Fruit fly (Drosophila melanogaster) whole organism, embryonic: ENCODE results near the gene Vps39.

Experiments used
- B-H1 ChIP-seq: fragments of 200-800 bp; sonication (Bioruptor generic); IDR thresholded peaks from 3 replicates; pipeline ENCODE4 v1.3.6; 2022; ENCODE audit warnings: missing biosample characterization, missing genetic modification characterization
- CG10274 ChIP-seq: fragments of 200-800 bp; sonication (Bioruptor generic); optimal IDR thresholded peaks from 3 replicates; lab custom pipeline; 2017; ENCODE audit warnings: missing biosample characterization, mild to moderate bottlenecking, missing genetic modification characterization
- CG10543 ChIP-seq: fragments of 200-800 bp; sonication (Bioruptor generic); optimal IDR thresholded peaks from 3 replicates; lab custom pipeline; 2017; ENCODE audit warnings: missing biosample characterization, mild to moderate bottlenecking, missing genetic modification characterization, moderate library complexity
- CG10565 ChIP-seq: fragments of 200-800 bp; sonication (Bioruptor generic); optimal IDR thresholded peaks from 3 replicates; lab custom pipeline; 2016; ENCODE audit warnings: missing biosample characterization, mild to moderate bottlenecking, missing genetic modification characterization
- CG10979 ChIP-seq: fragments of 200-800 bp; sonication (Bioruptor generic); optimal IDR thresholded peaks from 2 replicates; lab custom pipeline; 2018; ENCODE audit warnings: missing biosample characterization, mild to moderate bottlenecking, missing genetic modification characterization, moderate library complexity
- CG11504 ChIP-seq: fragments of 200-800 bp; sonication (Bioruptor generic); optimal IDR thresholded peaks from 3 replicates; lab custom pipeline; 2019; ENCODE audit warnings: missing biosample characterization, mild to moderate bottlenecking, missing genetic modification characterization, moderate library complexity
- CG13424 ChIP-seq: fragments of 200-800 bp; sonication (Bioruptor generic); optimal IDR thresholded peaks from 2 replicates; lab custom pipeline; 2019; ENCODE audit warnings: missing biosample characterization, mild to moderate bottlenecking, missing genetic modification characterization, moderate library complexity
- CG1647 ChIP-seq: fragments of 200-800 bp; sonication (Bioruptor generic); optimal IDR thresholded peaks from 3 replicates; lab custom pipeline; 2016; ENCODE audit warnings: missing biosample characterization, missing genetic modification characterization
- CG17829 ChIP-seq: fragments of 200-800 bp; optimal IDR thresholded peaks from 2 replicates; lab custom pipeline; 2019; ENCODE audit warnings: missing biosample characterization, mild to moderate bottlenecking, missing genetic modification characterization, moderate library complexity
- CG2889 ChIP-seq: fragments of 200-800 bp; sonication (Bioruptor generic); IDR thresholded peaks from 3 replicates; pipeline ENCODE4 v1.3.6; 2022; ENCODE audit warnings: missing biosample characterization, missing genetic modification characterization
- CG30431 ChIP-seq: fragments of 200-800 bp; sonication (Bioruptor generic); optimal IDR thresholded peaks from 2 replicates; lab custom pipeline; 2017; ENCODE audit warnings: missing biosample characterization, missing genetic modification characterization
- CG3065 ChIP-seq: fragments of 200-800 bp; sonication (Bioruptor generic); optimal IDR thresholded peaks from 2 replicates; lab custom pipeline; 2016; ENCODE audit warnings: missing biosample characterization, missing genetic modification characterization
- CG31365 ChIP-seq: fragments of 200-800 bp; sonication (Bioruptor generic); optimal IDR thresholded peaks from 2 replicates; lab custom pipeline; 2018; ENCODE audit warnings: missing biosample characterization, mild to moderate bottlenecking, missing genetic modification characterization
- CG3407 ChIP-seq: fragments of 200-800 bp; sonication (Bioruptor generic); optimal IDR thresholded peaks from 2 replicates; lab custom pipeline; 2018; ENCODE audit warnings: missing biosample characterization, mild to moderate bottlenecking, missing genetic modification characterization
- CG5953 ChIP-seq: fragments of 200-800 bp; sonication (Bioruptor generic); IDR thresholded peaks from 2 replicates; pipeline ENCODE4 v1.3.6; 2022; ENCODE audit warnings: missing biosample characterization, missing genetic modification characterization
- CG6272 ChIP-seq: fragments of 200-800 bp; sonication (Bioruptor generic); IDR thresholded peaks from 2 replicates; pipeline ENCODE4 v1.3.6; 2022; ENCODE audit warnings: missing biosample characterization, missing genetic modification characterization
- CG6813 ChIP-seq: fragments of 200-800 bp; sonication (Bioruptor generic); optimal IDR thresholded peaks from 2 replicates; lab custom pipeline; 2017; ENCODE audit warnings: missing biosample characterization, missing genetic modification characterization, mild to moderate bottlenecking, moderate library complexity, missing genetic modification reagents
- CG6854 ChIP-seq: fragments of 200-800 bp; sonication (Bioruptor generic); optimal IDR thresholded peaks from 3 replicates; lab custom pipeline; 2017; ENCODE audit warnings: missing biosample characterization, mild to moderate bottlenecking, missing genetic modification characterization
- CG7839 ChIP-seq: fragments of 200-800 bp; sonication (Bioruptor generic); optimal IDR thresholded peaks from 3 replicates; lab custom pipeline; 2018; ENCODE audit warnings: missing biosample characterization, mild to moderate bottlenecking, missing genetic modification characterization, moderate library complexity
- CG8089 ChIP-seq: fragments of 200-800 bp; sonication (Bioruptor generic); optimal IDR thresholded peaks from 3 replicates; lab custom pipeline; 2016; ENCODE audit warnings: missing biosample characterization, missing genetic modification characterization
- CG9727 ChIP-seq: fragments of 200-800 bp; sonication (Bioruptor generic); optimal IDR thresholded peaks from 3 replicates; lab custom pipeline; 2017; ENCODE audit warnings: missing biosample characterization, mild to moderate bottlenecking, missing genetic modification characterization
- E2f1 ChIP-seq: fragments of 200-800 bp; sonication (Bioruptor generic); IDR thresholded peaks from 2 replicates; pipeline ENCODE4 v1.3.6; 2022; ENCODE audit warnings: missing biosample characterization, missing genetic modification characterization
- Fer3 ChIP-seq: fragments of 200-800 bp; sonication (Bioruptor generic); optimal IDR thresholded peaks from 2 replicates; lab custom pipeline; 2018; ENCODE audit warnings: missing biosample characterization, mild to moderate bottlenecking, missing genetic modification characterization, moderate library complexity
- HLH4C ChIP-seq: fragments of 200-800 bp; sonication (Bioruptor generic); IDR thresholded peaks from 3 replicates; pipeline ENCODE4 v1.3.6; 2022; ENCODE audit warnings: missing biosample characterization, missing genetic modification characterization; ENCODE audit not compliant: partially characterized antibody
- Hr78 ChIP-seq, 2 experiments: fragments of 200-800 bp in 1 of 2; fragments of >200 bp in 1 of 2; sonication (Bioruptor generic) in 1 of 2; optimal IDR thresholded peaks; 2 replicates each; lab custom pipeline; 2017 to 2019; ENCODE audit warnings: missing biosample characterization in 2 of 2, missing genetic modification characterization in 2 of 2, mild to moderate bottlenecking in 1 of 2, moderate library complexity in 1 of 2
- Hsf ChIP-seq: fragments of 200-800 bp; sonication (Bioruptor generic); optimal IDR thresholded peaks from 3 replicates; lab custom pipeline; 2016; ENCODE audit warnings: missing biosample characterization, missing genetic modification characterization
- Med ChIP-seq: fragments of 200-800 bp; sonication (Bioruptor generic); peaks from one replicate; lab custom pipeline; 2016; ENCODE audit warnings: missing biosample characterization, missing genetic modification characterization, mild to moderate bottlenecking, inconsistent platforms, moderate library complexity
- Xbp1 ChIP-seq: fragments of 200-800 bp; sonication (Bioruptor generic); optimal IDR thresholded peaks from 3 replicates; lab custom pipeline; 2016; ENCODE audit warnings: missing biosample characterization, mild to moderate bottlenecking, missing genetic modification characterization
- YL-1 ChIP-seq: fragments of 200-800 bp; sonication (Bioruptor generic); optimal IDR thresholded peaks from 3 replicates; lab custom pipeline; 2017; ENCODE audit warnings: missing biosample characterization, mild to moderate bottlenecking, missing genetic modification characterization
- ab ChIP-seq: fragments of 200-800 bp; sonication (Bioruptor generic); optimal IDR thresholded peaks from 2 replicates; lab custom pipeline; 2016; ENCODE audit warnings: missing biosample characterization, missing genetic modification characterization
- az2 ChIP-seq: fragments of 200-800 bp; sonication (Bioruptor generic); optimal IDR thresholded peaks from 3 replicates; lab custom pipeline; 2016; ENCODE audit warnings: missing biosample characterization, missing genetic modification characterization
- bbx ChIP-seq: fragments of 200-800 bp; sonication (Bioruptor generic); IDR thresholded peaks from 2 replicates; pipeline ENCODE4 v1.3.6; 2022; ENCODE audit warnings: missing biosample characterization, missing genetic modification characterization; ENCODE audit not compliant: partially characterized antibody
- cg ChIP-seq: fragments of 200-800 bp; sonication (Bioruptor generic); optimal IDR thresholded peaks from 3 replicates; lab custom pipeline; 2019; ENCODE audit warnings: missing biosample characterization, mild to moderate bottlenecking, missing genetic modification characterization, moderate library complexity
- dysf ChIP-seq: fragments of 200-800 bp; sonication (Bioruptor generic); IDR thresholded peaks from 3 replicates; pipeline ENCODE4 v1.3.6; 2022; ENCODE audit warnings: missing biosample characterization, missing genetic modification characterization
- fd102C ChIP-seq: fragments of 200-800 bp; sonication (Bioruptor generic); optimal IDR thresholded peaks from 2 replicates; lab custom pipeline; 2018; ENCODE audit warnings: missing biosample characterization, mild to moderate bottlenecking, missing genetic modification characterization, moderate library complexity
- fd3F ChIP-seq: fragments of 200-800 bp; sonication (Bioruptor generic); optimal IDR thresholded peaks from 2 replicates; lab custom pipeline; 2018; ENCODE audit warnings: missing biosample characterization, mild to moderate bottlenecking, missing genetic modification characterization, moderate library complexity
- fd96Cb ChIP-seq: fragments of 200-800 bp; sonication (Bioruptor generic); optimal IDR thresholded peaks from 2 replicates; lab custom pipeline; 2018; ENCODE audit warnings: missing biosample characterization, mild to moderate bottlenecking, missing genetic modification characterization, moderate library complexity
- gce ChIP-seq: fragments of 200-800 bp; sonication (Bioruptor generic); IDR thresholded peaks from 3 replicates; pipeline ENCODE4 v1.3.6; 2022; ENCODE audit warnings: missing biosample characterization, missing genetic modification characterization
- gsb ChIP-seq: fragments of 200-800 bp; sonication (Bioruptor generic); IDR thresholded peaks from 2 replicates; pipeline ENCODE4 v1.3.6; 2022; ENCODE audit warnings: missing biosample characterization, missing genetic modification characterization
- klu ChIP-seq: fragments of 200-800 bp; sonication (Bioruptor generic); IDR thresholded peaks from 2 replicates; pipeline ENCODE4 v1.3.6; 2022; ENCODE audit warnings: missing biosample characterization, missing genetic modification characterization
- maf-S ChIP-seq: fragments of 200-800 bp; sonication (Bioruptor generic); optimal IDR thresholded peaks from 2 replicates; lab custom pipeline; 2016; ENCODE audit warnings: missing biosample characterization, missing genetic modification characterization
- org-1 ChIP-seq: fragments of 200-800 bp; sonication (Bioruptor generic); optimal IDR thresholded peaks from 2 replicates; lab custom pipeline; 2017; ENCODE audit warnings: missing biosample characterization, missing genetic modification characterization
- prd ChIP-seq, 3 experiments: fragments of >200 bp in 2 of 3; fragments of 200-800 bp in 1 of 3; sonication (Bioruptor generic) in 1 of 3; optimal IDR thresholded peaks in 2 of 3; IDR thresholded peaks in 1 of 3; 2 replicates in 2 of 3; 3 replicates in 1 of 3; pipeline versions ENCODE4 v1.3.6 to Lab custom; 2017 to 2022; ENCODE audit warnings: missing biosample characterization in 1 of 3, missing genetic modification characterization in 1 of 3
- row ChIP-seq: fragments of 200-800 bp; sonication (Bioruptor generic); IDR thresholded peaks from 3 replicates; pipeline ENCODE4 v1.3.6; 2022; ENCODE audit warnings: missing biosample characterization, missing genetic modification characterization
- sd ChIP-seq: fragments of 200-800 bp; sonication (Bioruptor generic); optimal IDR thresholded peaks from 3 replicates; lab custom pipeline; 2018; ENCODE audit warnings: missing biosample characterization, mild to moderate bottlenecking, missing genetic modification characterization, moderate library complexity
- sens ChIP-seq: fragments of 200-800 bp; sonication (Bioruptor generic); peaks from one replicate; lab custom pipeline; 2016; ENCODE audit warnings: missing biosample characterization, missing genetic modification characterization
- stwl ChIP-seq: fragments of 200-800 bp; sonication (Bioruptor generic); optimal IDR thresholded peaks from 3 replicates; lab custom pipeline; 2018; ENCODE audit warnings: missing biosample characterization, mild to moderate bottlenecking, missing genetic modification characterization, moderate library complexity
- vvl ChIP-seq: fragments of 200-800 bp; sonication (Bioruptor generic); IDR thresholded peaks from 2 replicates; pipeline ENCODE4 v1.3.6; 2022; ENCODE audit warnings: missing biosample characterization, missing genetic modification characterization
- yki ChIP-seq: fragments of >200 bp; optimal IDR thresholded peaks from 3 replicates; lab custom pipeline; 2018
- zen ChIP-seq: fragments of 200-800 bp; sonication (Bioruptor generic); optimal IDR thresholded peaks from 3 replicates; lab custom pipeline; 2018; ENCODE audit warnings: missing biosample characterization, mild to moderate bottlenecking, missing genetic modification characterization, moderate library complexity

Gene Vps39

DNA sequence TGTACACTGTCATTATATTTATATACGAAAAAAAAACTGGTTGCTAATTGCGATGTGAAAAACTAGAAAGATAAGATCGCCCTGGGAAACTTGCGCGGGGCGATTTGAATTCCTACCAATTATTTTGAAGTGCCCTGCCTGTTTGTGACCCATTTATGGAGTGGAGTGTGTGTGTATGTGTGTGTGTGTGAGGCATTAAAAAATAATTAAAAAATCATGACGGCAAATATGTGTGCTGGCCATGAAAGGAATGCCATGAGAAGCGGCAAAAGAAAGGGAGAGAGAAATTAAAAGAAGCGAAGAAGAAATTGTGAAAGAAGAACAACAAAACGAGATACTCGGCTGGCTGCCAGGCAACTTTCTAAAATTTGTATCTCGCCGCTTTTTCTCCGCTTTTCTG lies 35.7 kb upstream of the Vps39 start:
- TF ChIP-seq CG9727: no peak
- TF ChIP-seq CG7839 (tag; lab: Kevin White, UChicago): no peak
- no peak for TF ChIP-seq maf-S (GFP tag; lab: Kevin White, UChicago)
- no peak for TF ChIP-seq CG2889
- TF ChIP-seq CG1647 (GFP tag; lab: Kevin White, UChicago): no peak
- TF ChIP-seq sd (tag; lab: Kevin White, UChicago): peak; percentile 75
- TF ChIP-seq CG11504 (tag; lab: Kevin White, UChicago): no peak
- TF ChIP-seq yki (lab: Kevin White, UChicago): no peak
- peak; percentile 26 for TF ChIP-seq zen (tag; lab: Kevin White, UChicago)
- TF ChIP-seq CG10274 (GFP tag; lab: Kevin White, UChicago): no peak
- TF ChIP-seq az2 (GFP tag; lab: Kevin White, UChicago): no peak
- TF ChIP-seq Fer3 (tag; lab: Kevin White, UChicago): no peak
- no peak for TF ChIP-seq CG13424 (tag; lab: Kevin White, UChicago)
- TF ChIP-seq CG3065 (GFP tag; lab: Kevin White, UChicago): no peak
- TF ChIP-seq Med (GFP tag; lab: Kevin White, UChicago): peak; percentile 61
- no peak for TF ChIP-seq fd3F
- no peak for TF ChIP-seq row (GFP tag; lab: Robert Waterston, UW)
- TF ChIP-seq gsb (GFP tag; lab: Robert Waterston, UW): no peak
- TF ChIP-seq CG31365: no peak
- no peak for TF ChIP-seq Hr78 (GFP tag; optimal IDR thresholded peaks at IDR 0.05; lab: Kevin White, UChicago)
- no peak for TF ChIP-seq Xbp1 (GFP tag; lab: Kevin White, UChicago)
- TF ChIP-seq dysf (GFP tag; lab: Robert Waterston, UW): no peak
- TF ChIP-seq bbx (GFP tag; lab: Robert Waterston, UW): no peak
- no peak for TF ChIP-seq vvl (GFP tag; lab: Robert Waterston, UW)
- peak; percentile 16 for TF ChIP-seq sens (GFP tag; lab: Kevin White, UChicago)
- peak; percentile 22 for TF ChIP-seq cg (GFP tag; lab: Kevin White, UChicago)
- no peak for TF ChIP-seq B-H1 (GFP tag; lab: Robert Waterston, UW)
- TF ChIP-seq CG6813 (GFP tag; lab: Kevin White, UChicago): no peak
- no peak for TF ChIP-seq E2f1
- TF ChIP-seq CG3407: no peak

DNA sequence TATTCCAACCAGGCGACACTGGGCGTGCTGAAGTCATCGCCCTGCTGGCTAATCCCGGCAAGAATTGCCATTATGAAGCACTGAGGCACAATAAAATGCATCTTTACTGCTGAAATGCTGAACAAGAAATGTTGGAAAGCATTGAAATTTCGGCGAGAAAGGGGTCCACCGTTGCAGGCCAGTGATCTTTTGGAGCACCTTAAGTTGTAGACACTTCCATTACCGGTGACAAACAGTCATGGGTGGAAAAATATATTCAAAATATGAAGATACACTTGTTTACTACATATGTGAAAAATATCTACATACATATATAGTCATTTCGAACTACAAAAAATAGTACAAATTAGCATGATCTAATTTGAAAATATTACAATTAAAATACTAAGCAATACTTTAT lies 28.5 kb upstream of the Vps39 start, which contains the start of gene CG7126:
TSS of gene CG7126 (minus strand) at position 101 of the 400 bp plus-strand sequence.
- TF ChIP-seq CG10565 (no peak), YL-1 (no peak), org-1 (no peak), fd96Cb (no peak), CG5953 (GFP tag; lab: Robert Waterston, UW) (0 out of 2 replicates have a peak, but pooled peaks have one; percentile 20), prd (optimal IDR thresholded peaks at IDR 0.05; lab: Kevin White, UChicago) (no peak), prd (GFP tag; IDR thresholded peaks at IDR 0.05; lab: Robert Waterston, UW) (no peak), CG11504 (tag; lab: Kevin White, UChicago) (peak; percentile 13), CG10979 (tag; lab: Kevin White, UChicago) (peak; percentile 6)

DNA sequence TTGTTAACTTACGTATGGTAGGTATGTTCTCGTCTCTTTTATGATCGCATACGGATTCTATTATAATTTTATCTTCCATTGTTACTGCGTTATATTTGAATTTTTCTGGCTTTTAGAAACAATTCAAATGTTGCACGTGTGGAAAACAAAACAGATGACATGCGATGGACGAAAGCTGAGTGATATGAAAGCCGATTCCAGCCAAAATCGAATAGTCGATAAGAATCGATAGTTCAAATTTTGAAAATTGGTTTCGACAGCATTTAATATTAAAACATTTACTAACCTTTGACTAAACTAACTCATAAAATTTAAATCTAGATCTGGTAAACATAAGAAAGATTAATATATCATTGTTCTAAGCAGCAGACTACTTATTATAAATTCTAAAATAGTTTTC lies 27.3 kb upstream of the Vps39 start, which contains the start of gene Polr1E:
TSS of gene Polr1E (minus strand) at position 160 of the 400 bp plus-strand sequence.
- TF ChIP-seq CG8089: no peak
- TF ChIP-seq ab (GFP tag; lab: Kevin White, UChicago): no peak
- no peak for TF ChIP-seq klu
- peak; percentile 81 for TF ChIP-seq HLH4C (GFP tag; lab: Robert Waterston, UW)
- peak; percentile 99 for TF ChIP-seq stwl (tag; lab: Kevin White, UChicago)
- no peak for TF ChIP-seq yki (lab: Kevin White, UChicago)
- TF ChIP-seq Hsf (GFP tag; lab: Kevin White, UChicago): no peak
- no peak for TF ChIP-seq CG6854 (GFP tag; lab: Kevin White, UChicago)
- TF ChIP-seq CG17829 (tag; lab: Kevin White, UChicago): peak; percentile 41
- TF ChIP-seq fd102C (GFP tag; lab: Kevin White, UChicago): no peak
- TF ChIP-seq CG30431 (GFP tag; lab: Kevin White, UChicago): no peak
- no peak for TF ChIP-seq CG10543 (GFP tag; lab: Kevin White, UChicago)
- no peak for TF ChIP-seq gce (GFP tag; lab: Robert Waterston, UW)
- no peak for TF ChIP-seq CG6272 (GFP tag; lab: Robert Waterston, UW)
